Worm (Caenorhabditis elegans): ENCODE measurements around the gene C04E7.1.

DNA sequence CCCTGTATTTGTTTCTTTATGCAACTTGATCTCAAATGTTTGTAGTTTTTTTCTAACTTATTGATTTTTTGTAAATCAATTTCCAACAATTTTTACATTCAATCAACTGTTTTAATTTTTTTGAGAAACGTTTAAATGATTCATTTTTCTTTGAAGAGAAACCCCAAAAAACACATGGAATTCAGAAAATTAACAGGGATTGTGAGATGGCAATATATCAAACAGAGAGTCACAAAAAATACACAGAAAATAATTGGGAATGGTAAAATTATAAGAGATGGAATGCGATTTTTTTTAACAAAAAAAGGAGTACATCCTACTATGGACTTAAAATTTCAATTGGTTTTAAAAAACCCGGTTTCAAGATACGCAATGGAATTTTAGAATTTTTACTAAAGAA, 23.4 kb upstream of the C04E7.1 start:
- no peak for TF ChIP-seq daf-12 (tag; optimal IDR thresholded peaks at IDR 0.05)
- TF ChIP-seq pha-4 (GFP tag; IDR thresholded peaks at IDR 0.05), result no peak
- no peak for TF ChIP-seq pha-4 (tag; optimal IDR thresholded peaks at IDR 0.05)
- no peak for TF ChIP-seq F26F4.8 (GFP tag; conservative IDR thresholded peaks at IDR 0.05)
- no peak for TF ChIP-seq aly-2 (tag; optimal IDR thresholded peaks at IDR 0.05)
- no peak for TF ChIP-seq zag-1 (tag; optimal IDR thresholded peaks at IDR 0.05)
- TF ChIP-seq R02D3.7 (tag; optimal IDR thresholded peaks at IDR 0.05), result no peak
- no peak for TF ChIP-seq dve-1 (tag; optimal IDR thresholded peaks at IDR 0.05; ENCODE audit: insufficient read depth)
- TF ChIP-seq mdl-1 (tag; optimal IDR thresholded peaks at IDR 0.05), result no peak
- TF ChIP-seq dmd-9 (GFP tag; IDR thresholded peaks at IDR 0.05), result no peak
- no peak for TF ChIP-seq hif-1 (tag; optimal IDR thresholded peaks at IDR 0.05)
- TF ChIP-seq nhr-6 (tag; optimal IDR thresholded peaks at IDR 0.05), result no peak
- TF ChIP-seq nhr-77 (tag; optimal IDR thresholded peaks at IDR 0.05), result no peak
